Worm (Caenorhabditis elegans) whole organism, L4/young adult: ENCODE data around the gene cysl-4.

Experiments
- dao-5 ChIP-seq: sonication (generic microtip); optimal IDR thresholded peaks from 2 replicates; lab custom pipeline; 2016; ENCODE audit warnings: missing genotype, missing genetic modification characterization, moderate library complexity, missing compliant biosample characterization
- him-1 ChIP-seq: sonication (generic microtip); optimal IDR thresholded peaks from 2 replicates; lab custom pipeline; 2016; ENCODE audit warnings: missing genotype, missing genetic modification reagents, missing genetic modification characterization, missing compliant biosample characterization

- no peak for TF ChIP-seq dao-5
- no peak for TF ChIP-seq him-1 (tag; lab: Kevin White, UChicago)
These were observed 15.5 kb upstream of the cysl-4 start for ce11 chrV:1989220-1989619.
